Worm (Caenorhabditis elegans) whole organism, late embryonic: Measurements from ENCODE around the gene DC2.5.
A peak's percentile ranks its signal among the peaks of the same experiment; 100 is the strongest.

Experiments
- C08G9.2 ChIP-seq: sonication (generic microtip); optimal IDR thresholded peaks from 2 replicates; lab custom pipeline; 2016; ENCODE audit warnings: mild to moderate bottlenecking, missing genetic modification characterization, moderate library complexity, missing compliant biosample characterization
- K02D7.2 ChIP-seq: sonication (generic microtip); optimal IDR thresholded peaks from 2 replicates; lab custom pipeline; 2017; ENCODE audit warnings: mild to moderate bottlenecking, missing genetic modification characterization, missing compliant biosample characterization
- K09A11.1 ChIP-seq: sonication (generic microtip); optimal IDR thresholded peaks from 2 replicates; lab custom pipeline; 2017; ENCODE audit warnings: antibody characterized with exemption, mild to moderate bottlenecking, missing genetic modification characterization, missing compliant biosample characterization; ENCODE audit not compliant: insufficient read depth
- Y22D7AL.16 ChIP-seq: sonication (generic microtip); optimal IDR thresholded peaks from 2 replicates; lab custom pipeline; 2016; ENCODE audit warnings: missing genetic modification characterization, missing compliant biosample characterization
- ama-1 ChIP-seq: fragments of 150-350 bp; optimal IDR thresholded peaks from 2 replicates; lab custom pipeline; 2014
- ceh-14 ChIP-seq: sonication (generic microtip); optimal IDR thresholded peaks from 2 replicates; lab custom pipeline; 2016; ENCODE audit warnings: missing genotype, missing genetic modification characterization, missing compliant biosample characterization
- ceh-18 ChIP-seq: sonication (generic microtip); optimal IDR thresholded peaks from 2 replicates; lab custom pipeline; 2016; ENCODE audit warnings: missing genetic modification characterization, missing compliant biosample characterization
- ceh-19 ChIP-seq: fragments of 200-800 bp; sonication (Bioruptor generic); optimal IDR thresholded peaks from 2 replicates; lab custom pipeline; 2018; ENCODE audit warnings: mild to moderate bottlenecking, missing genetic modification characterization, missing compliant biosample characterization
- ceh-30 ChIP-seq: fragments of 150-350 bp; optimal IDR thresholded peaks from 2 replicates; lab custom pipeline; 2014; ENCODE audit warnings: missing biosample characterization, missing genetic modification characterization
- ceh-31 ChIP-seq: sonication (generic microtip); optimal IDR thresholded peaks from 2 replicates; lab custom pipeline; 2016; ENCODE audit warnings: missing genetic modification characterization, missing compliant biosample characterization
- ceh-6 ChIP-seq: fragments of 200-800 bp; sonication (Bioruptor generic); optimal IDR thresholded peaks from 2 replicates; lab custom pipeline; 2018; ENCODE audit warnings: mild to moderate bottlenecking, missing genetic modification characterization, missing compliant biosample characterization
- ceh-9 ChIP-seq: sonication (generic microtip); optimal IDR thresholded peaks from 2 replicates; lab custom pipeline; 2016; ENCODE audit warnings: mild to moderate bottlenecking, missing genetic modification characterization, inconsistent platforms, missing compliant biosample characterization
- che-1 ChIP-seq: sonication (generic microtip); optimal IDR thresholded peaks from 2 replicates; lab custom pipeline; 2016; ENCODE audit warnings: mild to moderate bottlenecking, missing genetic modification characterization, missing compliant biosample characterization
- dmd-4 ChIP-seq: sonication (generic microtip); optimal IDR thresholded peaks from 2 replicates; lab custom pipeline; 2016; ENCODE audit warnings: borderline replicate concordance, missing genetic modification characterization, missing compliant biosample characterization
- dve-1 ChIP-seq: sonication (generic microtip); optimal IDR thresholded peaks from 2 replicates; lab custom pipeline; 2017; ENCODE audit warnings: antibody characterized with exemption, mild to moderate bottlenecking, missing genetic modification characterization, missing compliant biosample characterization
- elt-4 ChIP-seq: sonication (generic microtip); optimal IDR thresholded peaks from 2 replicates; lab custom pipeline; 2016; ENCODE audit warnings: missing genetic modification characterization, missing compliant biosample characterization
- ets-4 ChIP-seq: sonication (generic microtip); optimal IDR thresholded peaks from 2 replicates; lab custom pipeline; 2016; ENCODE audit warnings: missing genetic modification characterization, missing compliant biosample characterization
- fkh-6 ChIP-seq: sonication (generic microtip); optimal IDR thresholded peaks from 2 replicates; lab custom pipeline; 2016; ENCODE audit warnings: missing genetic modification characterization, missing compliant biosample characterization
- hlh-6 ChIP-seq: sonication (generic microtip); optimal IDR thresholded peaks from 2 replicates; lab custom pipeline; 2016; ENCODE audit warnings: missing genotype, missing genetic modification characterization, missing compliant biosample characterization
- hlh-8 ChIP-seq: sonication (generic microtip); optimal IDR thresholded peaks from 2 replicates; lab custom pipeline; 2016; ENCODE audit warnings: missing genotype, missing genetic modification characterization, missing compliant biosample characterization
- lin-11 ChIP-seq: fragments of 200-800 bp; sonication (Bioruptor generic); optimal IDR thresholded peaks from 2 replicates; lab custom pipeline; 2018; ENCODE audit warnings: mild to moderate bottlenecking, missing genetic modification characterization, missing compliant biosample characterization
- madf-2 ChIP-seq: sonication (generic microtip); optimal IDR thresholded peaks from 2 replicates; lab custom pipeline; 2017; ENCODE audit warnings: missing genetic modification characterization, missing compliant biosample characterization
- mec-3 ChIP-seq: sonication (generic microtip); optimal IDR thresholded peaks from 2 replicates; lab custom pipeline; 2016; ENCODE audit warnings: borderline replicate concordance, missing genetic modification characterization, missing compliant biosample characterization
- nfya-1 ChIP-seq: sonication (generic microtip); optimal IDR thresholded peaks from 2 replicates; lab custom pipeline; 2017; ENCODE audit warnings: missing genetic modification characterization, mild to moderate bottlenecking, missing compliant biosample characterization, antibody characterized with exemption, moderate library complexity
- npax-4 ChIP-seq: sonication (generic microtip); optimal IDR thresholded peaks from 2 replicates; lab custom pipeline; 2016; ENCODE audit warnings: missing genetic modification characterization, missing compliant biosample characterization
- pat-9 ChIP-seq: fragments of 200-800 bp; sonication (Bioruptor generic); optimal IDR thresholded peaks from 2 replicates; lab custom pipeline; 2018; ENCODE audit warnings: mild to moderate bottlenecking, missing genetic modification characterization, moderate library complexity, missing compliant biosample characterization
- pax-1 ChIP-seq: fragments of 150-350 bp; optimal IDR thresholded peaks from 2 replicates; lab custom pipeline; 2014; ENCODE audit warnings: missing biosample characterization, missing genetic modification characterization
- pha-2 ChIP-seq: sonication (generic microtip); optimal IDR thresholded peaks from 2 replicates; lab custom pipeline; 2017; ENCODE audit warnings: mild to moderate bottlenecking, missing genetic modification characterization, missing compliant biosample characterization
- pha-4 ChIP-seq: fragments of 150-350 bp; optimal IDR thresholded peaks from 2 replicates; lab custom pipeline; 2018; ENCODE audit warnings: missing biosample characterization, missing genetic modification reagents, missing genetic modification characterization
- pqm-1 ChIP-seq: sonication (generic microtip); optimal IDR thresholded peaks from 2 replicates; lab custom pipeline; 2016; ENCODE audit warnings: missing genetic modification characterization, missing compliant biosample characterization
- ref-2 ChIP-seq: sonication (generic microtip); optimal IDR thresholded peaks from 2 replicates; lab custom pipeline; 2016; ENCODE audit warnings: missing genetic modification characterization, missing compliant biosample characterization
- rnt-1 ChIP-seq: sonication (generic microtip); optimal IDR thresholded peaks from 2 replicates; lab custom pipeline; 2016; ENCODE audit warnings: missing genetic modification characterization, missing compliant biosample characterization
- sdc-2 ChIP-seq: sonication (generic microtip); optimal IDR thresholded peaks from 2 replicates; lab custom pipeline; 2016; ENCODE audit warnings: missing genotype, missing genetic modification characterization, missing compliant biosample characterization
- sox-4 ChIP-seq: sonication (generic microtip); optimal IDR thresholded peaks from 2 replicates; lab custom pipeline; 2017; ENCODE audit warnings: mild to moderate bottlenecking, missing genetic modification characterization, inconsistent platforms, missing compliant biosample characterization
- ttx-3 ChIP-seq: sonication (generic microtip); optimal IDR thresholded peaks from 2 replicates; lab custom pipeline; 2016; ENCODE audit warnings: missing genetic modification reagents, missing genetic modification characterization, missing compliant biosample characterization
- unc-55 ChIP-seq: sonication (generic microtip); optimal IDR thresholded peaks from 2 replicates; lab custom pipeline; 2017; ENCODE audit warnings: missing biosample characterization, missing genetic modification reagents, missing genetic modification characterization
- unc-86 ChIP-seq: sonication (generic microtip); optimal IDR thresholded peaks from 2 replicates; lab custom pipeline; 2016; ENCODE audit warnings: missing genetic modification characterization, missing compliant biosample characterization
- zip-5 ChIP-seq: sonication (generic microtip); optimal IDR thresholded peaks from 2 replicates; lab custom pipeline; 2016; ENCODE audit warnings: missing genetic modification characterization, missing compliant biosample characterization
- ztf-16 ChIP-seq: sonication (generic microtip); optimal IDR thresholded peaks from 2 replicates; lab custom pipeline; 2017; ENCODE audit warnings: missing genetic modification characterization, missing compliant biosample characterization

Gene DC2.5

DNA sequence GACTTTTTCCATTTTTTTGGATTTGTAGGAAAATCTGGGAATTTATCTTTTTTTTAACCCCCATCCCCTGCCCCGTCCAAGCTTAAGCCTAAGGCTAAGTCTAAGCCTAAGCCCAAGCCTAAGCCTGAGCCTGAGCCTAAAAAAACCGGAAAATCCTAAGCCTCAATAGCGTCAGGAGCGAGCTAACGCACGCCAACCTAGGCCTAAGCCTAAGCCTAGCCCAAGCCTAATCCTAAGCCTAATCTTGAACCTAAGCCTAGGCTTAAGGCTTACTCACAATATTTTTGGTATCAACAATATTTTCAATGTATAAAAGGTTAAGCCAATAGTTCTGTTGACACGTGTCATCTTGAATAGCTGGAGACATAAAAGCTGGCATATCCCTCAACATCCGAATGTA is 36.0 kb upstream of the DC2.5 start:
- no peak for TF ChIP-seq pqm-1 (tag; lab: Kevin White, UChicago)
- TF ChIP-seq dve-1: peak; percentile 65

ce11 chrV:247576-247975 is 35.0 kb upstream of the DC2.5 start:
- TF ChIP-seq ttx-3 (tag; lab: Kevin White, UChicago) (no peak), nfya-1 (tag; lab: Kevin White, UChicago) (peak; percentile 92), hlh-8 (no peak)

DNA sequence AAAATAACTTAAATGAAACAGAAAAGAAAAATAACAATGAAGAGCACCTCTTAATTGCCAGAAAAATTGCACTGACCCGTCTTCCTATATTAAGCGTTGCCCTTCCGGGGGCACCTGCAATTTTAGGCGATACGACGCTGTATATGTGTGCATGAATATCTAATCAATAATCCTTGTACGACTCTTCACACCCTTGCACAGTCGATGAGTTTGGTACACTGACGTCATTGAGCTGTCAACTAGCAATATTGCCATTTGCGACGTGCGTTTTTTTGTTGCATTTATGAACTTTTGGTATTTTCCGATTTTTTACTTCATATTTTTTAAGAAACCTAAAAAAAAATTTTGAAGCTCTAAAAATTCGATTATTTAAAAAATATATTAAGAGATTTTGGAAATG is 33.5 kb upstream of the DC2.5 start, which contains the start of gene kin-34:
kin-34 (minus strand) TSS at position 101 of the 400 bp plus-strand sequence.
- no peak for TF ChIP-seq npax-4 (tag; lab: Kevin White, UChicago)
- TF ChIP-seq unc-86 (tag; lab: Kevin White, UChicago): no peak
- no peak for TF ChIP-seq ets-4
- no peak for TF ChIP-seq dve-1
- TF ChIP-seq K02D7.2 (tag; lab: Kevin White, UChicago): no peak

- TF ChIP-seq pha-2 (tag; lab: Kevin White, UChicago) (no peak), ceh-30 (tag; lab: Kevin White, UChicago) (no peak), elt-4 (tag; lab: Kevin White, UChicago) (no peak), K02D7.2 (tag; lab: Kevin White, UChicago) (no peak), pax-1 (tag; lab: Kevin White, UChicago) (no peak), dmd-4 (no peak), madf-2 (tag; lab: Kevin White, UChicago) (no peak), C08G9.2 (tag; lab: Kevin White, UChicago) (no peak), ref-2 (tag; lab: Kevin White, UChicago) (no peak)
- TF ChIP-seq, all 69 proteins: peak for 0
Measured at ce11 chrV:242518-242917, 29.9 kb upstream of the DC2.5 start, which contains the start of gene R02C2.7. Gene R02C2.7, minus strand, starts transcription at chrV:242618.

ce11 chrV:240287-240686 is 27.7 kb upstream of the DC2.5 start, which contains the start of gene txt-2:
Gene txt-2, minus strand, starts transcription at chrV:240500.
- TF ChIP-seq unc-55 (GFP tag; lab: Kevin White, UChicago) (no peak), hlh-6 (tag; lab: Kevin White, UChicago) (peak; percentile 1)

DNA sequence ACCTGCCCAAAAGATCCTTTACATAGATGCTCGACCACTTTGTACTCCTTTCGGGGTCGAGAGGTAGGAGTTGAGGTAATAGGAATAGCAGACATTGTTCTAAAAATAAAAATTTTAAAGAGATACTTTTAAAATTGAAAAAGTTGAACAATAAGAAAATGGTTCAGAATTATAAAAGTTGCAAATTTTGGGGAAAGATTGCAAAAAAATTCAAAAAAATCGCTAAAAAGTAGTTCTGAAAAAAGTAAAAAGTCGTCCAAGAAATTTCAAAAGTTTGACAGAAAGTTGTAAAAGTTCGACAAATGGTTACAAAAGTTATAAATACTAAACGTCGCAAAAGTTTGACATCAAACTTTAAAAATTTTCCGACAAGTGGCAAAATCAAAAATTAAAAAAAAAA is 25.5 kb upstream of the DC2.5 start, which contains the start of gene R02C2.1:
R02C2.1 (minus strand) TSS at position 101 of the 400 bp plus-strand sequence.
- TF ChIP-seq Y22D7AL.16 (no peak), lin-11 (no peak), ttx-3 (tag; lab: Kevin White, UChicago) (no peak), pqm-1 (tag; lab: Kevin White, UChicago) (no peak), pat-9 (tag; lab: Kevin White, UChicago) (no peak), fkh-6 (tag; lab: Kevin White, UChicago) (no peak), ceh-14 (tag; lab: Kevin White, UChicago) (no peak), che-1 (no peak), hlh-6 (tag; lab: Kevin White, UChicago) (no peak), ceh-30 (tag; lab: Kevin White, UChicago) (no peak), mec-3 (no peak), ama-1 (no peak), zip-5 (tag; lab: Kevin White, UChicago) (no peak), sdc-2 (tag; lab: Kevin White, UChicago) (no peak), ceh-19 (GFP tag; lab: Kevin White, UChicago) (no peak)

DNA sequence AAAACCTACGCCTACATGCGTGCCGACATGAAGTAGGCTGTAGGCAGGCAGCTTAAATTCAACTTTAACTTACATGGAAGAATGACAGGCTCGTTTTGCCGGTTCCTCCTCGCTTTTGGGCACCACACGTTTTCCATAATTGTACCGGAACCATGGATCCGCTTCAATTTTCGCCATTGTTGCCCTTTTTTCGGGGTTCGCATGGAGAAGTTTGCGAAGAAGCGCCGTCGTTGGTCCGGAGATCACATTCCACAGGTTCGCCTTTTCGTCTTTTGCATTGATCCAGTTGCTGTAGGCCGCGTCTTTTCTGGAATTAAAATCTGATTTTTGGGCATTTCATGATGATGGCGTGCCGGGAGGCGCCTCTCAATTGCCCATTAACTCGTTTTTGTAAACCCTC is 24.4 kb upstream of the DC2.5 start:
- TF ChIP-seq ceh-9 (no peak), ceh-6 (no peak), ceh-18 (tag; lab: Kevin White, UChicago) (no peak), npax-4 (tag; lab: Kevin White, UChicago) (no peak), pqm-1 (tag; lab: Kevin White, UChicago) (no peak), ama-1 (no peak), pha-4 (tag; lab: Kevin White, UChicago) (no peak), ceh-31 (tag; lab: Kevin White, UChicago) (no peak), ztf-16 (tag; lab: Kevin White, UChicago) (no peak), elt-4 (tag; lab: Kevin White, UChicago) (no peak), rnt-1 (no peak), fkh-6 (tag; lab: Kevin White, UChicago) (no peak), nfya-1 (tag; lab: Kevin White, UChicago) (no peak), sox-4 (tag; lab: Kevin White, UChicago) (no peak), mec-3 (no peak), K09A11.1 (tag; lab: Kevin White, UChicago) (no peak)
